Worm (Caenorhabditis elegans) whole organism, L3 larva: ENCODE measurements around the gene C49H3.3.
A peak's percentile ranks its signal among the peaks of the same experiment; 100 is the strongest.

Source experiments
- R02D3.7 ChIP-seq: fragments of 150-350 bp; optimal IDR thresholded peaks from 2 replicates; lab custom pipeline; 2014; ENCODE audit warnings: missing biosample characterization, missing genetic modification characterization
- ama-1 ChIP-seq: fragments of 150-350 bp; optimal IDR thresholded peaks from 2 replicates; lab custom pipeline; 2018
- ceh-16 ChIP-seq: sonication (generic microtip); optimal IDR thresholded peaks from 2 replicates; lab custom pipeline; 2017; ENCODE audit warnings: missing biosample characterization, missing genetic modification characterization
- ceh-28 ChIP-seq: fragments of 150-350 bp; optimal IDR thresholded peaks from 2 replicates; lab custom pipeline; 2014; ENCODE audit warnings: missing biosample characterization, missing genetic modification reagents, missing genetic modification characterization
- ceh-82 ChIP-seq: fragments of 150-350 bp; optimal IDR thresholded peaks from 2 replicates; lab custom pipeline; 2014; ENCODE audit warnings: missing biosample characterization, missing genetic modification characterization
- ceh-9 ChIP-seq: sonication (generic microtip); optimal IDR thresholded peaks from 2 replicates; lab custom pipeline; 2018; ENCODE audit warnings: missing biosample characterization, missing genetic modification characterization
- daf-12 ChIP-seq: fragments of 150-350 bp; optimal IDR thresholded peaks from 2 replicates; lab custom pipeline; 2014; ENCODE audit warnings: missing biosample characterization, missing genetic modification reagents, missing genetic modification characterization
- egl-27 ChIP-seq: sonication (generic microtip); optimal IDR thresholded peaks from 4 replicates; lab custom pipeline; 2017; ENCODE audit warnings: missing biosample characterization, missing genetic modification reagents, missing genetic modification characterization
- egl-5 ChIP-seq: fragments of 150-350 bp; optimal IDR thresholded peaks from 2 replicates; lab custom pipeline; 2017; ENCODE audit warnings: missing biosample characterization, missing genetic modification reagents, missing genetic modification characterization, inconsistent platforms
- elt-1 ChIP-seq: fragments of 150-350 bp; optimal IDR thresholded peaks from 2 replicates; lab custom pipeline; 2014; ENCODE audit warnings: missing biosample characterization, missing genetic modification characterization
- elt-2 ChIP-seq: sonication (generic microtip); optimal IDR thresholded peaks from 2 replicates; lab custom pipeline; 2016; ENCODE audit warnings: missing genetic modification reagents, mild to moderate bottlenecking, missing genetic modification characterization, missing compliant biosample characterization
- elt-3 ChIP-seq, 3 experiments: fragments of 150-350 bp in 1 of 3; sonication (generic microtip) in 2 of 3; optimal IDR thresholded peaks; 2 replicates in 2 of 3; 4 replicates in 1 of 3; lab custom pipeline; 2014 to 2017; ENCODE audit warnings: missing biosample characterization in 3 of 3, missing genetic modification characterization in 3 of 3
- eor-1 ChIP-seq, 2 experiments: fragments of 150-350 bp; optimal IDR thresholded peaks; 2 replicates each; lab custom pipeline; 2014 to 2018; ENCODE audit warnings: missing biosample characterization in 2 of 2, missing genetic modification characterization in 2 of 2
- fkh-10 ChIP-seq: sonication (generic microtip); optimal IDR thresholded peaks from 2 replicates; lab custom pipeline; 2017; ENCODE audit warnings: missing biosample characterization, missing genetic modification reagents, missing genetic modification characterization
- fkh-2 ChIP-seq: fragments of 150-350 bp; optimal IDR thresholded peaks from 2 replicates; lab custom pipeline; 2014; ENCODE audit warnings: missing biosample characterization, missing genetic modification reagents, missing genetic modification characterization
- fos-1 ChIP-seq: fragments of 150-350 bp; optimal IDR thresholded peaks from 2 replicates; lab custom pipeline; 2014; ENCODE audit warnings: missing biosample characterization, missing genetic modification characterization
- hmg-11 ChIP-seq: sonication (generic microtip); optimal IDR thresholded peaks from 2 replicates; lab custom pipeline; 2016; ENCODE audit warnings: missing genetic modification characterization, missing compliant biosample characterization
- jun-1 ChIP-seq: fragments of 150-350 bp; optimal IDR thresholded peaks from 2 replicates; lab custom pipeline; 2014; ENCODE audit warnings: missing biosample characterization, missing genetic modification reagents, missing genetic modification characterization
- lin-15B ChIP-seq: fragments of 150-350 bp; optimal IDR thresholded peaks from 2 replicates; lab custom pipeline; 2014; ENCODE audit warnings: missing biosample characterization, missing genetic modification characterization
- lin-39 ChIP-seq: fragments of 150-350 bp; optimal IDR thresholded peaks from 2 replicates; lab custom pipeline; 2018; ENCODE audit warnings: missing biosample characterization, missing genetic modification reagents, missing genetic modification characterization
- mdl-1 ChIP-seq: fragments of 150-350 bp; optimal IDR thresholded peaks from 2 replicates; lab custom pipeline; 2014; ENCODE audit warnings: missing biosample characterization, missing genetic modification characterization
- mml-1 ChIP-seq: fragments of 150-350 bp; sonication (generic microtip); optimal IDR thresholded peaks from 3 replicates; lab custom pipeline; 2014; ENCODE audit warnings: missing biosample characterization, missing genetic modification characterization
- nfya-1 ChIP-seq: sonication (generic microtip); optimal IDR thresholded peaks from 2 replicates; lab custom pipeline; 2017; ENCODE audit warnings: missing genetic modification characterization, mild to moderate bottlenecking, missing compliant biosample characterization, antibody characterized with exemption, moderate library complexity; ENCODE audit not compliant: insufficient read depth
- nhr-11 ChIP-seq: fragments of 150-350 bp; optimal IDR thresholded peaks from 2 replicates; lab custom pipeline; 2014; ENCODE audit warnings: missing biosample characterization, missing genetic modification characterization
- nhr-23 ChIP-seq: fragments of 150-350 bp; optimal IDR thresholded peaks from 2 replicates; lab custom pipeline; 2014; ENCODE audit warnings: missing biosample characterization, missing genetic modification reagents, missing genetic modification characterization
- nhr-237 ChIP-seq: fragments of 150-350 bp; optimal IDR thresholded peaks from 2 replicates; lab custom pipeline; 2014; ENCODE audit warnings: missing biosample characterization, missing genetic modification characterization
- nhr-25 ChIP-seq: sonication (generic microtip); optimal IDR thresholded peaks from 2 replicates; lab custom pipeline; 2017; ENCODE audit warnings: missing biosample characterization, missing genetic modification characterization
- nhr-28 ChIP-seq: fragments of 150-350 bp; optimal IDR thresholded peaks from 2 replicates; lab custom pipeline; 2014; ENCODE audit warnings: missing biosample characterization, missing genetic modification characterization
- nhr-67 ChIP-seq: fragments of 150-350 bp; optimal IDR thresholded peaks from 2 replicates; lab custom pipeline; 2014; ENCODE audit warnings: missing biosample characterization, missing genetic modification characterization
- nhr-76 ChIP-seq: fragments of 150-350 bp; sonication (generic microtip); optimal IDR thresholded peaks from 5 replicates; lab custom pipeline; 2014; ENCODE audit warnings: missing biosample characterization, missing genetic modification characterization
- nhr-77 ChIP-seq: fragments of 150-350 bp; optimal IDR thresholded peaks from 2 replicates; lab custom pipeline; 2014; ENCODE audit warnings: missing biosample characterization, missing genetic modification characterization
- pha-4 ChIP-seq: fragments of 150-350 bp; optimal IDR thresholded peaks from 2 replicates; lab custom pipeline; 2014; ENCODE audit warnings: missing biosample characterization, missing genetic modification reagents, missing genetic modification characterization
- pqm-1 ChIP-seq: fragments of 150-350 bp; optimal IDR thresholded peaks from 2 replicates; lab custom pipeline; 2017; ENCODE audit warnings: missing biosample characterization, missing genetic modification characterization, inconsistent platforms
- sea-2 ChIP-seq: fragments of 150-350 bp; sonication (generic microtip); optimal IDR thresholded peaks from 4 replicates; lab custom pipeline; 2014; ENCODE audit warnings: missing biosample characterization, missing genetic modification reagents, missing genetic modification characterization
- skn-1 ChIP-seq: fragments of 150-350 bp; optimal IDR thresholded peaks from 2 replicates; lab custom pipeline; 2014; ENCODE audit warnings: missing biosample characterization, missing genetic modification characterization
- tbx-2 ChIP-seq: sonication (generic microtip); optimal IDR thresholded peaks from 2 replicates; lab custom pipeline; 2016; ENCODE audit warnings: mild to moderate bottlenecking, missing genetic modification characterization, missing compliant biosample characterization
- unc-39 ChIP-seq: sonication (generic microtip); optimal IDR thresholded peaks from 4 replicates; lab custom pipeline; 2017; ENCODE audit warnings: missing biosample characterization, missing genetic modification characterization
- unc-62 ChIP-seq: fragments of 150-350 bp; sonication (generic microtip); optimal IDR thresholded peaks from 4 replicates; lab custom pipeline; 2014; ENCODE audit warnings: missing biosample characterization, missing genetic modification reagents, missing genetic modification characterization
- ztf-11 ChIP-seq: fragments of 150-350 bp; optimal IDR thresholded peaks from 2 replicates; lab custom pipeline; 2014; ENCODE audit warnings: missing biosample characterization, missing genetic modification characterization
- ztf-4 ChIP-seq: fragments of 150-350 bp; optimal IDR thresholded peaks from 2 replicates; lab custom pipeline; 2014; ENCODE audit warnings: missing biosample characterization, missing genetic modification characterization

C49H3.3 gene

ce11 chrIV:7923982-7924480 is at the start of gene C49H3.3, which contains the start of gene xpo-3:
Gene C49H3.3, plus strand, starts transcription at chrIV:7924350.
Gene xpo-3, minus strand, starts transcription at chrIV:7924032.
- TF ChIP-seq jun-1 (no peak), lin-15B (peak; percentile 33), sea-2 (GFP tag; lab: Kevin White, UChicago) (no peak), lin-39 (tag; lab: Kevin White, UChicago) (peak; percentile 76), nhr-23 (tag; lab: Kevin White, UChicago) (no peak), nhr-67 (tag; lab: Kevin White, UChicago) (no peak), egl-5 (tag; lab: Kevin White, UChicago) (peak; percentile 56), pha-4 (tag; lab: Kevin White, UChicago) (peak; percentile 63), nhr-11 (tag; lab: Kevin White, UChicago) (no peak), elt-2 (tag; lab: Kevin White, UChicago) (peak; percentile 30), nhr-237 (tag; lab: Kevin White, UChicago) (no peak), nhr-25 (peak; percentile 34), mml-1 (tag; lab: Kevin White, UChicago) (no peak), ceh-9 (no peak), hmg-11 (tag; lab: Kevin White, UChicago) (peak; percentile 29), nfya-1 (tag; lab: Kevin White, UChicago) (peak; percentile 57), ama-1 (lab: Kevin White, UChicago) (peak; percentile 38), ztf-4 (tag; lab: Kevin White, UChicago) (no peak), skn-1 (tag; lab: Kevin White, UChicago) (no peak), unc-39 (tag; lab: Kevin White, UChicago) (no peak)

DNA sequence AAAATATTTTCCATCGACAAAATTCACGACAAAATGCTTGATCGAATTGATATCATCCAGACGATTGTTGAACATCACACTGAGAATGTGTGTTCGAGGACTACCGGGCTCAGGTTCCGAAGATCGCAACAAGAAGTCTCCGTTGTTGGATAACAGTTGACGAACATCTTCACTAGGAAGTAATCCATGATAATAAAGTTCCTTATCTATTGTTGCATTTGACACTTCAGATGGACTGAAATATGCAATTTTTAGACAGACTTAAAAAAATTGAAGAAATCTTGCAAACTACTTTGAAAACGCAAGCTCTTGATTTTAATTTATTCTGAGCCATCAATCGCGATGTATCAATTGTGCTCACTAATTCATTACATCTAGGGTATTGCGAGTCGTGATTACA is 46.9 kb upstream of the C49H3.3 start:
- no peak for TF ChIP-seq sea-2 (GFP tag; lab: Kevin White, UChicago)
- TF ChIP-seq R02D3.7 (tag; lab: Kevin White, UChicago) = no peak
- TF ChIP-seq unc-62 = no peak
- TF ChIP-seq eor-1 (tag; optimal IDR thresholded peaks at IDR 0.05; lab: Kevin White, UChicago) = no peak
- no peak for TF ChIP-seq pha-4 (tag; lab: Kevin White, UChicago)
- TF ChIP-seq nhr-67 (tag; lab: Kevin White, UChicago) = no peak
- TF ChIP-seq elt-3 (tag; optimal IDR thresholded peaks at IDR 0.05; lab: Kevin White, UChicago) = no peak
- TF ChIP-seq nhr-28 (tag; lab: Kevin White, UChicago) = no peak
- no peak for TF ChIP-seq pqm-1 (tag; lab: Kevin White, UChicago)
- no peak for TF ChIP-seq ztf-11 (tag; lab: Kevin White, UChicago)
- TF ChIP-seq ama-1 (lab: Kevin White, UChicago) = no peak
- no peak for TF ChIP-seq ceh-9
- TF ChIP-seq ceh-16 = no peak
- TF ChIP-seq ceh-28 = no peak
- TF ChIP-seq egl-5 (tag; lab: Kevin White, UChicago) = no peak
- TF ChIP-seq nfya-1 (tag; lab: Kevin White, UChicago) = no peak
- no peak for TF ChIP-seq elt-1 (tag; lab: Kevin White, UChicago)
- TF ChIP-seq fkh-10 (GFP tag; lab: Kevin White, UChicago) = no peak
- no peak for TF ChIP-seq daf-12 (tag; lab: Kevin White, UChicago)

ce11 chrIV:7877781-7878180 is 46.4 kb upstream of the C49H3.3 start, which contains the start of gene kin-26:
Gene kin-26, minus strand, starts transcription at chrIV:7877881.
- TF ChIP-seq nhr-11 (tag; lab: Kevin White, UChicago) (no peak), egl-27 (no peak), skn-1 (tag; lab: Kevin White, UChicago) (no peak)

ce11 chrIV:7879017-7879416 is 45.1 kb upstream of the C49H3.3 start, which contains the start of gene srt-73:
Gene srt-73, plus strand, starts transcription at chrIV:7879317.
- TF ChIP-seq fkh-2 (tag; lab: Kevin White, UChicago) = no peak
- TF ChIP-seq hmg-11 (tag; lab: Kevin White, UChicago) = no peak
- no peak for TF ChIP-seq unc-39 (tag; lab: Kevin White, UChicago)
- no peak for TF ChIP-seq nhr-28 (tag; lab: Kevin White, UChicago)
- TF ChIP-seq elt-2 (tag; lab: Kevin White, UChicago) = no peak
- TF ChIP-seq mdl-1 = no peak
- no peak for TF ChIP-seq daf-12 (tag; lab: Kevin White, UChicago)
- TF ChIP-seq tbx-2 (tag; lab: Kevin White, UChicago) = no peak
- no peak for TF ChIP-seq pqm-1 (tag; lab: Kevin White, UChicago)
- TF ChIP-seq elt-3 (tag; optimal IDR thresholded peaks at IDR 0.05; lab: Kevin White, UChicago) = no peak
- no peak for TF ChIP-seq nhr-77 (tag; lab: Kevin White, UChicago)
- no peak for TF ChIP-seq ceh-82 (tag; lab: Kevin White, UChicago)
- TF ChIP-seq nhr-11 (tag; lab: Kevin White, UChicago) = no peak
- TF ChIP-seq nhr-25 = no peak
- no peak for TF ChIP-seq nhr-76 (tag; lab: Kevin White, UChicago)
- no peak for TF ChIP-seq fos-1
- no peak for TF ChIP-seq nhr-67 (tag; lab: Kevin White, UChicago)
- TF ChIP-seq, all 47 proteins: peak for 0
